Fruit fly (Drosophila melanogaster): ENCODE measurements around the gene CG3919.

CG3919 gene

DNA sequence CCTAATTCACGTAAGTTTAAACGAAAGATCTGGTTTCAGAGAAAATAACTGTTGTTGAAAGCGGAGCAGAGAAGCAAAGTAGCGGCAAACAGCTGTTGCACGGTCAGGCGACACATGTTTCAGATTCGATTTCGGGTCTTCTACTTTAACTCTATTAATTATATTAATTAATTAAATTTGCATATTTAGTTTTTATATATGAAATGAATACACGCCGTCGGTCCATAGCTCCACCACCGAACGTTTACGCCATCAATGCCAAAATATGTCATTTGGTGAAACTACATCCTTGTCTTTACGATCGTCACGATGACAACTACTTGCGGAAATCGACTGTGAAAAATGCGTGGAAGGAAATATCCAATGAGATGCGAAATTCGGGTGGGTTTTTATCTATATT is 466 bp downstream of the CG3919 start (continued):
- TF ChIP-seq Eip75B (GFP tag; optimal IDR thresholded peaks at IDR 0.05) (peak; percentile 10), lz (GFP tag; optimal IDR thresholded peaks at IDR 0.05) (no peak), Blimp-1 (GFP tag; optimal IDR thresholded peaks at IDR 0.05) (no peak), CG11762 (GFP tag; optimal IDR thresholded peaks at IDR 0.05; ENCODE audit: insufficient read depth) (no peak), achi (GFP tag; optimal IDR thresholded peaks at IDR 0.05) (peak; percentile 57), Hr4 (GFP tag; optimal IDR thresholded peaks at IDR 0.05) (peak; percentile 33), vri (GFP tag; optimal IDR thresholded peaks at IDR 0.05) (peak; percentile 18), svp (GFP tag) (peak; percentile 69), dac (GFP tag; optimal IDR thresholded peaks at IDR 0.05) (peak; percentile 23), Hr39 (GFP tag; optimal IDR thresholded peaks at IDR 0.05) (peak; percentile 11), CG6792 (GFP tag; optimal IDR thresholded peaks at IDR 0.05) (peak; percentile 4), Ets96B (tag; optimal IDR thresholded peaks at IDR 0.05) (peak; percentile 44), Sox14 (GFP tag; optimal IDR thresholded peaks at IDR 0.05) (peak; percentile 6), CG11902 (GFP tag; optimal IDR thresholded peaks at IDR 0.05) (no peak), acj6 (GFP tag; optimal IDR thresholded peaks at IDR 0.05) (peak; percentile 38), CG10669 (GFP tag; optimal IDR thresholded peaks at IDR 0.05) (peak; percentile 35), CG8632 (GFP tag; optimal IDR thresholded peaks at IDR 0.05) (peak; percentile 54)

DNA sequence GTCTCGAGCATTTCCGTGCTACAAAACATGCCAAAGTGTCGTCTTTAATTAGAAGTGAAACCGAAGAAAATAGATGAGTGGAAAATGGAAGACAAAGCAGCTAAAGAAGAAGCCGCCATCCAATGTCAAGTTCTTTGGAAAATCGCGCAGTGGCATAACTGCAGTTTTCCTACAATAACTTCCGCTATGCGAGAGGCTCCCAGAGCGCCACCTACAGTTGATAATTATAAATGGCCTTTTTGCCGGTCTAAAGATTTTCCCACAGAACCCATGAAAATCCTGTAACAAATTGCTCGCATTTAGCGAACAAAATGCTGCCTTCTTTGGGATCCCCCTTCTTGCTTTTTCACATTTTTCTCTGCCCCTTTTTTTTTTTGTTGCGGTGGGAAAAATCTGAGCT is 9.6 kb downstream of the CG3919 start:
- no peak for TF ChIP-seq topi (GFP tag; optimal IDR thresholded peaks at IDR 0.05)
- TF ChIP-seq net (GFP tag; optimal IDR thresholded peaks at IDR 0.05), result no peak
- TF ChIP-seq CG7368 (GFP tag; optimal IDR thresholded peaks at IDR 0.05), result no peak
- no peak for TF ChIP-seq Eip78C (GFP tag)
- no peak for TF ChIP-seq Gug (GFP tag; IDR thresholded peaks at IDR 0.05)
- no peak for TF ChIP-seq Sox14 (GFP tag; optimal IDR thresholded peaks at IDR 0.05)
- no peak for TF ChIP-seq Eip75B (GFP tag; optimal IDR thresholded peaks at IDR 0.05)
- TF ChIP-seq CG6163 (GFP tag; IDR thresholded peaks at IDR 0.05), result no peak
- TF ChIP-seq Met (GFP tag; optimal IDR thresholded peaks at IDR 0.05), result no peak
- no peak for TF ChIP-seq CG11294 (GFP tag; IDR thresholded peaks at IDR 0.05)
- no peak for TF ChIP-seq acj6 (GFP tag; optimal IDR thresholded peaks at IDR 0.05)
- TF ChIP-seq cyc (GFP tag; optimal IDR thresholded peaks at IDR 0.05), result no peak

DNA sequence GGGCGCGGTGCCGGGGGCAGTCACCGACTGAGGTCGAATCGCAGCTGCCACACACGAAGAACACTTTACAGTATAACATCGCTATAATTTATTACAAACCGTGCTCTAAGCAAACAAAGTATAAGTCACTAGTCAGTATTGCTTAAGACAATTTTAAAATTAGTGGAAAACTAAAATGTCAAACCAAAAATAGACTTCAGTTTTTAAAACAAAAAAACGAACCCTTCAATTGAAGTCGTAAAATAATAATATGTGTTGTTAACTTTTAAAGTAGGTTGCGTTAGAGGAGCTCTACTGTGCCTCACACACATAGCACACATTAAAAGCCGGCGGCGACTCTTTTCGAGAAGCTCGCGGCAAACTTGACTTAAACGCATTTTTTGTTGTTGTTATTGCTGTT is 11.7 kb downstream of the CG3919 start:
- TF ChIP-seq Eip78C (GFP tag), result peak; percentile 90
- TF ChIP-seq CG3919 (GFP tag; optimal IDR thresholded peaks at IDR 0.05), result peak; percentile 83
- TF ChIP-seq dac (GFP tag; optimal IDR thresholded peaks at IDR 0.05), result no peak
- no peak for TF ChIP-seq lz (GFP tag; optimal IDR thresholded peaks at IDR 0.05)
- TF ChIP-seq Sox14 (GFP tag; optimal IDR thresholded peaks at IDR 0.05), result peak; percentile 49
- no peak for TF ChIP-seq Ets21C (GFP tag; optimal IDR thresholded peaks at IDR 0.05)
- no peak for TF ChIP-seq Blimp-1 (GFP tag; optimal IDR thresholded peaks at IDR 0.05)
- peak; percentile 44 for TF ChIP-seq spab (GFP tag; optimal IDR thresholded peaks at IDR 0.05)
- TF ChIP-seq ss (GFP tag; optimal IDR thresholded peaks at IDR 0.05), result peak; percentile 9 to 16
- TF ChIP-seq Hr4 (GFP tag; optimal IDR thresholded peaks at IDR 0.05), result peak; percentile 47
- TF ChIP-seq CG9139 (GFP tag; optimal IDR thresholded peaks at IDR 0.05), result no peak
- peak; percentile 40 for TF ChIP-seq CG3032 (tag; optimal IDR thresholded peaks at IDR 0.05)
- peak; percentile 45 for TF ChIP-seq achi (GFP tag; optimal IDR thresholded peaks at IDR 0.05)
- peak; percentile 37; the same call in 1 of the 3 replicates for TF ChIP-seq CG6163 (GFP tag; IDR thresholded peaks at IDR 0.05)
- no peak for TF ChIP-seq CG10631 (GFP tag; optimal IDR thresholded peaks at IDR 0.05)
- no peak for TF ChIP-seq Smox (GFP tag; optimal IDR thresholded peaks at IDR 0.05)
- peak; percentile 32 for TF ChIP-seq Eip75B (GFP tag; optimal IDR thresholded peaks at IDR 0.05)
- peak; percentile 60; the same call in 1 of the 2 replicates for TF ChIP-seq Gug (GFP tag; IDR thresholded peaks at IDR 0.05)
- TF ChIP-seq CG6276 (GFP tag; optimal IDR thresholded peaks at IDR 0.05), result peak; percentile 76
- no peak for TF ChIP-seq net (GFP tag; optimal IDR thresholded peaks at IDR 0.05)
- TF ChIP-seq CG15336 (GFP tag; IDR thresholded peaks at IDR 0.05), result peak; percentile 66
- TF ChIP-seq svp (GFP tag), result no peak
- peak; percentile 29 for TF ChIP-seq CG4318 (GFP tag; optimal IDR thresholded peaks at IDR 0.05)
- TF ChIP-seq cyc (GFP tag; optimal IDR thresholded peaks at IDR 0.05), result peak; percentile 24
- peak; percentile 59; the same call in 2 of the 3 replicates for TF ChIP-seq CG8119 (GFP tag; IDR thresholded peaks at IDR 0.05)
- no peak for TF ChIP-seq CG31627 (GFP tag; optimal IDR thresholded peaks at IDR 0.05)
- TF ChIP-seq CG10669 (GFP tag; optimal IDR thresholded peaks at IDR 0.05), result peak; percentile 57
- TF ChIP-seq CG11294 (GFP tag; IDR thresholded peaks at IDR 0.05), result no peak
- TF ChIP-seq CG34406 (GFP tag; optimal IDR thresholded peaks at IDR 0.05), result no peak
- TF ChIP-seq acj6 (GFP tag; optimal IDR thresholded peaks at IDR 0.05), result peak; percentile 2
- no peak for TF ChIP-seq CG8319 (GFP tag; optimal IDR thresholded peaks at IDR 0.05)
- no peak for TF ChIP-seq CG8632 (GFP tag; optimal IDR thresholded peaks at IDR 0.05)
- TF ChIP-seq esn (GFP tag; optimal IDR thresholded peaks at IDR 0.05), result no peak
- TF ChIP-seq OdsH (GFP tag; optimal IDR thresholded peaks at IDR 0.05), result peak; percentile 11
- TF ChIP-seq Sox15 (GFP tag; optimal IDR thresholded peaks at IDR 0.05), result no peak
- no peak for TF ChIP-seq CG6808 (GFP tag; optimal IDR thresholded peaks at IDR 0.05)
- TF ChIP-seq eg (GFP tag; IDR thresholded peaks at IDR 0.05), result peak; percentile 65
- TF ChIP-seq Ets96B (tag; optimal IDR thresholded peaks at IDR 0.05), result peak; percentile 39
